Worm (Caenorhabditis elegans) whole organism, L4/young adult: ENCODE measurements around the gene ztf-9.

Source experiments
- dao-5 ChIP-seq: sonication (generic microtip); optimal IDR thresholded peaks from 2 replicates; lab custom pipeline; 2016; ENCODE audit warnings: missing genotype, missing genetic modification characterization, moderate library complexity, missing compliant biosample characterization
- him-1 ChIP-seq: sonication (generic microtip); optimal IDR thresholded peaks from 2 replicates; lab custom pipeline; 2016; ENCODE audit warnings: missing genotype, missing genetic modification reagents, missing genetic modification characterization, missing compliant biosample characterization

DNA sequence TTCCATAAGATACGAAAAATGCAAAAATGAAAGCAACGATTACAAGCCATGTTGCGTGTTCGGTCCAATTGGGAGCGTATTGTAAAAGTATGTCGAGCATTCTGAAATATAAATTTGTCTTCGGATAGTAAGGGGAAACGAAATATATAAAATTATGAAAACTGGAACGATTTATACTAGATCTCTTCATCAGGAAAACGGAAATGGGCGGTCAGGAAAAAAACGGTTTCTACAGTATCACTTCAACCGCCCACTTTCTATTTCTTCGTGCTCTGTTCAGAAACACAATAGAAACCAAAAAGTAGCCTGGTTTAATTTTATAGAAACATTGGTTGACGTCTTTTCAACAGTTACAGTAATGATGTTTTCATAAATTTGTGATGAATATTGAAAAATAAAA, 30.4 kb downstream of the ztf-9 start, which contains the start of gene pitr-4:
- TF ChIP-seq him-1 (tag; lab: Kevin White, UChicago) (no peak), dao-5 (tag; lab: Kevin White, UChicago) (no peak)
